Worm (Caenorhabditis elegans) whole organism, young adult: ENCODE measurements around the gene pld-1.
A peak's percentile ranks its signal among the peaks of the same experiment; 100 is the strongest.

ENCODE experiments used
- F22D6.2 ChIP-seq: sonication (generic microtip); optimal IDR thresholded peaks from 2 replicates; lab custom pipeline; 2016; ENCODE audit warnings: mild to moderate bottlenecking, missing genetic modification characterization, missing compliant biosample characterization
- F39B2.1 ChIP-seq: fragments of 200-800 bp; sonication (Bioruptor generic); IDR thresholded peaks from 2 replicates; pipeline ENCODE4 v1.3.6; 2022; ENCODE audit warnings: missing genetic modification reagents, missing genetic modification characterization, missing compliant biosample characterization
- F49E8.2 ChIP-seq: sonication (generic microtip); optimal IDR thresholded peaks from 3 replicates; lab custom pipeline; 2017; ENCODE audit warnings: missing genetic modification characterization, mild to moderate bottlenecking, missing compliant biosample characterization, antibody characterized with exemption, moderate library complexity; ENCODE audit not compliant: insufficient read depth
- F57C9.4 ChIP-seq: sonication (generic microtip); optimal IDR thresholded peaks from 2 replicates; lab custom pipeline; 2017; ENCODE audit warnings: mild to moderate bottlenecking, missing genetic modification characterization, missing compliant biosample characterization
- K11D2.4 ChIP-seq: fragments of 200-800 bp; sonication (Bioruptor generic); IDR thresholded peaks from 2 replicates; pipeline ENCODE4 v1.3.6; 2022; ENCODE audit warnings: missing genetic modification reagents, missing genetic modification characterization, missing compliant biosample characterization
- K12H6.12 ChIP-seq: fragments of 200-800 bp; sonication (Bioruptor generic); optimal IDR thresholded peaks from 2 replicates; lab custom pipeline; 2018; ENCODE audit warnings: mild to moderate bottlenecking, missing genetic modification characterization, missing compliant biosample characterization
- Y67H2A.10 ChIP-seq: fragments of 200-800 bp; sonication (Bioruptor generic); conservative IDR thresholded peaks from 2 replicates; pipeline ENCODE4 v1.3.6; 2022; ENCODE audit warnings: missing genetic modification reagents, missing genetic modification characterization, missing compliant biosample characterization
- Y95B8A.8 ChIP-seq: fragments of 200-800 bp; sonication (Bioruptor generic); IDR thresholded peaks from 2 replicates; pipeline ENCODE4 v1.3.6; 2022; ENCODE audit warnings: missing genetic modification reagents, missing genetic modification characterization, missing compliant biosample characterization
- ZK185.1 ChIP-seq: sonication (generic microtip); optimal IDR thresholded peaks from 2 replicates; lab custom pipeline; 2016; ENCODE audit warnings: mild to moderate bottlenecking, missing genetic modification characterization, missing compliant biosample characterization; ENCODE audit not compliant: poor library complexity, severe bottlenecking
- akir-1 ChIP-seq: fragments of 200-800 bp; sonication (Bioruptor generic); optimal IDR thresholded peaks from 2 replicates; lab custom pipeline; 2018; ENCODE audit warnings: mild to moderate bottlenecking, missing genetic modification characterization, moderate library complexity, missing compliant biosample characterization
- bed-1 ChIP-seq: fragments of 200-800 bp; sonication (Bioruptor generic); IDR thresholded peaks from 2 replicates; pipeline ENCODE4 v1.3.6; 2022; ENCODE audit warnings: missing genetic modification reagents, missing genetic modification characterization, missing compliant biosample characterization
- cebp-2 ChIP-seq: fragments of 200-800 bp; sonication (Bioruptor generic); IDR thresholded peaks from 2 replicates; pipeline ENCODE4 v1.3.6; 2022; ENCODE audit warnings: missing genetic modification characterization, missing compliant biosample characterization
- ceh-27 ChIP-seq: fragments of 200-800 bp; sonication (Bioruptor generic); optimal IDR thresholded peaks from 2 replicates; lab custom pipeline; 2018; ENCODE audit warnings: mild to moderate bottlenecking, missing genetic modification characterization, moderate library complexity, missing compliant biosample characterization
- chd-7 ChIP-seq: sonication (generic microtip); optimal IDR thresholded peaks from 2 replicates; lab custom pipeline; 2016; ENCODE audit warnings: mild to moderate bottlenecking, missing genetic modification characterization, moderate library complexity, missing compliant biosample characterization
- dpff-1 ChIP-seq: sonication (generic microtip); optimal IDR thresholded peaks from 2 replicates; lab custom pipeline; 2017; ENCODE audit warnings: mild to moderate bottlenecking, missing genetic modification characterization, missing compliant biosample characterization
- efl-1 ChIP-seq: fragments of 150-350 bp; optimal IDR thresholded peaks from 2 replicates; lab custom pipeline; 2014; ENCODE audit warnings: missing biosample characterization, missing genetic modification reagents, missing genetic modification characterization
- egl-44 ChIP-seq: fragments of 200-800 bp; sonication (Bioruptor generic); IDR thresholded peaks from 2 replicates; pipeline ENCODE4 v1.3.6; 2022; ENCODE audit warnings: missing genetic modification reagents, missing genetic modification characterization, missing compliant biosample characterization
- fkh-3 ChIP-seq: sonication (generic microtip); optimal IDR thresholded peaks from 2 replicates; lab custom pipeline; 2016; ENCODE audit warnings: mild to moderate bottlenecking, missing genetic modification characterization, missing compliant biosample characterization
- him-1 ChIP-seq: sonication (generic microtip); optimal IDR thresholded peaks from 2 replicates; lab custom pipeline; 2016; ENCODE audit warnings: missing genotype, missing genetic modification reagents, missing genetic modification characterization, missing compliant biosample characterization
- hrde-1 ChIP-seq: sonication (generic microtip); optimal IDR thresholded peaks from 2 replicates; lab custom pipeline; 2016; ENCODE audit warnings: missing genetic modification characterization, mild to moderate bottlenecking, missing compliant biosample characterization, moderate library complexity, missing genotype, missing genetic modification reagents, borderline replicate concordance
- lag-1 ChIP-seq: fragments of 200-800 bp; sonication (Bioruptor generic); IDR thresholded peaks from 2 replicates; pipeline ENCODE4 v1.3.6; 2022; ENCODE audit warnings: missing genetic modification reagents, missing genetic modification characterization, missing compliant biosample characterization
- lin-26 ChIP-seq: fragments of 200-800 bp; sonication (Bioruptor generic); IDR thresholded peaks from 2 replicates; pipeline ENCODE4 v1.3.6; 2022; ENCODE audit warnings: missing genetic modification reagents, missing genetic modification characterization, missing compliant biosample characterization
- lin-40 ChIP-seq: sonication (generic microtip); optimal IDR thresholded peaks from 2 replicates; lab custom pipeline; 2016; ENCODE audit warnings: missing genetic modification characterization, mild to moderate bottlenecking, missing compliant biosample characterization, missing genotype, missing genetic modification reagents
- lin-54 ChIP-seq: fragments of 200-800 bp; sonication (Bioruptor generic); optimal IDR thresholded peaks from 2 replicates; lab custom pipeline; 2018; ENCODE audit warnings: mild to moderate bottlenecking, missing genetic modification characterization, missing compliant biosample characterization
- lsl-1 ChIP-seq: fragments of 200-800 bp; sonication (Bioruptor generic); optimal IDR thresholded peaks from 2 replicates; lab custom pipeline; 2018; ENCODE audit warnings: mild to moderate bottlenecking, missing genetic modification characterization, moderate library complexity, missing compliant biosample characterization
- madf-10 ChIP-seq: sonication (generic microtip); optimal IDR thresholded peaks from 2 replicates; lab custom pipeline; 2016; ENCODE audit warnings: mild to moderate bottlenecking, missing genetic modification characterization, missing compliant biosample characterization
- madf-6 ChIP-seq: fragments of 200-800 bp; sonication (Bioruptor generic); IDR thresholded peaks from 2 replicates; pipeline ENCODE4 v1.3.6; 2022; ENCODE audit warnings: missing genetic modification reagents, missing genetic modification characterization, missing compliant biosample characterization
- mcd-1 ChIP-seq: fragments of 200-800 bp; sonication (Bioruptor generic); IDR thresholded peaks from 2 replicates; pipeline ENCODE4 v1.3.6; 2022; ENCODE audit warnings: missing genetic modification reagents, missing genetic modification characterization, missing compliant biosample characterization
- mel-28 ChIP-seq: sonication (generic microtip); optimal IDR thresholded peaks from 2 replicates; lab custom pipeline; 2016; ENCODE audit warnings: borderline replicate concordance, mild to moderate bottlenecking, missing genetic modification characterization, missing compliant biosample characterization
- nfyb-1 ChIP-seq: fragments of 200-800 bp; sonication (Bioruptor generic); IDR thresholded peaks from 2 replicates; pipeline ENCODE4 v1.3.6; 2022; ENCODE audit warnings: missing genetic modification reagents, missing genetic modification characterization, missing compliant biosample characterization
- nhr-120 ChIP-seq: fragments of 200-800 bp; sonication (Bioruptor generic); IDR thresholded peaks from 2 replicates; pipeline ENCODE4 v1.3.6; 2022; ENCODE audit warnings: missing genetic modification characterization, missing compliant biosample characterization
- rpc-1 ChIP-seq, 2 experiments: fragments of 150-350 bp in 1 of 2; sonication (generic microtip) in 1 of 2; optimal IDR thresholded peaks; 2 replicates each; lab custom pipeline; 2014 to 2018; ENCODE audit warnings: missing biosample characterization in 1 of 2, missing genetic modification characterization in 1 of 2, missing genetic modification reagents in 1 of 2, missing genotype in 1 of 2
- sdz-38 ChIP-seq: sonication (generic microtip); optimal IDR thresholded peaks from 2 replicates; lab custom pipeline; 2016; ENCODE audit warnings: missing genotype, missing genetic modification characterization, missing compliant biosample characterization
- snpc-3.4 ChIP-seq: sonication (generic microtip); optimal IDR thresholded peaks from 2 replicates; lab custom pipeline; 2017; ENCODE audit warnings: missing genetic modification characterization, mild to moderate bottlenecking, missing compliant biosample characterization, antibody characterized with exemption, moderate library complexity, missing genotype, missing genetic modification reagents
- sptf-2 ChIP-seq: fragments of 200-800 bp; sonication (Bioruptor generic); optimal IDR thresholded peaks from 2 replicates; lab custom pipeline; 2018; ENCODE audit warnings: mild to moderate bottlenecking, missing genetic modification characterization, missing compliant biosample characterization
- tbp1 ChIP-seq: fragments of 200-800 bp; sonication (Bioruptor generic); optimal IDR thresholded peaks from 2 replicates; lab custom pipeline; 2018; ENCODE audit warnings: mild to moderate bottlenecking, missing genetic modification characterization, missing compliant biosample characterization
- tlf-1 ChIP-seq: fragments of 200-800 bp; sonication (Bioruptor generic); optimal IDR thresholded peaks from 2 replicates; lab custom pipeline; 2018; ENCODE audit warnings: mild to moderate bottlenecking, missing genetic modification characterization, missing compliant biosample characterization
- unc-130 ChIP-seq: sonication (generic microtip); optimal IDR thresholded peaks from 2 replicates; lab custom pipeline; 2016; ENCODE audit warnings: missing genetic modification reagents, missing genetic modification characterization, missing compliant biosample characterization
- unc-62 ChIP-seq: fragments of 150-350 bp; optimal IDR thresholded peaks from 2 replicates; lab custom pipeline; 2014; ENCODE audit warnings: missing biosample characterization, missing genetic modification reagents, missing genetic modification characterization
- ztf-18 ChIP-seq: sonication (generic microtip); optimal IDR thresholded peaks from 2 replicates; lab custom pipeline; 2016; ENCODE audit warnings: missing genotype, mild to moderate bottlenecking, missing genetic modification characterization, missing compliant biosample characterization
- ztf-3 ChIP-seq: fragments of 200-800 bp; sonication (Bioruptor generic); optimal IDR thresholded peaks from 2 replicates; lab custom pipeline; 2018; ENCODE audit warnings: mild to moderate bottlenecking, missing genetic modification characterization, missing compliant biosample characterization
- ztf-6 ChIP-seq: fragments of 200-800 bp; sonication (Bioruptor generic); IDR thresholded peaks from 2 replicates; pipeline ENCODE4 v1.3.6; 2022; ENCODE audit warnings: missing genetic modification reagents, missing genetic modification characterization, missing compliant biosample characterization

The pld-1 gene

ce11 chrII:5091640-5092243 lies at the start of gene pld-1 (continued):
- TF ChIP-seq nfyb-1 (GFP tag; lab: Robert Waterston, UW) (no peak), K11D2.4 (GFP tag; lab: Robert Waterston, UW) (no peak), madf-6 (GFP tag; lab: Robert Waterston, UW) (peak; percentile 96), cebp-2 (no peak), chd-7 (no peak), ceh-27 (GFP tag; lab: Kevin White, UChicago) (no peak)
- TF ChIP-seq, all 124 proteins: peak for 17

DNA sequence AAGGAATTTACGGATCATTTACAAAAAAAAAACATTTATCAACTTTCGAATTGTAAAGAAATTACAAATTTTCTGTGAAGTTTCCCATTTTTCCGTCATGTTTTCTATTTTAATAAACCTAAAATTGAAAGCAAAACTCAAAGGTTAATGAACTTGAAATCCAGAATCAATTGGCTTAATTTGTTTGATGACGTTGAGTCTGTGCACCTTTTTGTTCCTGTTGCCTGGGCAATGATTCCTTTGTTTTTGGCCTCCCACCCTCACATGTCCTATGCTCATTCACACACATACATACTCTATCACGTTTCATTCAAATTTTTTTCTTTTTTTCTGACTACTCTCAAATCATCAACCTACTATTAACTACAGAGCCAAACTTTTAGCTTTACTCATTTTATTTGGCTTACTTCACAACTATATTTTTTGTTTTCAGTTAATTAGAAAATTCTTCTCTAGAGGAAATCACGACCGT lies 44.8 kb upstream of the pld-1 start, which contains the start of gene F58A6.2:
Gene F58A6.2 (plus strand): TSS at position 422 of the 472 bp plus-strand sequence.
- TF ChIP-seq him-1 (no peak), akir-1 (no peak), sdz-38 (tag; lab: Kevin White, UChicago) (no peak), fkh-3 (tag; lab: Kevin White, UChicago) (no peak), F39B2.1 (GFP tag; lab: Robert Waterston, UW) (no peak), lin-26 (GFP tag; lab: Robert Waterston, UW) (no peak), madf-10 (no peak), lag-1 (GFP tag; lab: Robert Waterston, UW) (no peak)

- TF ChIP-seq unc-130 (GFP tag; lab: Kevin White, UChicago) (no peak), dpff-1 (tag; lab: Kevin White, UChicago) (no peak)
Measured at ce11 chrII:5131800-5132199, 40.3 kb upstream of the pld-1 start.

- TF ChIP-seq sptf-2 (GFP tag; lab: Kevin White, UChicago) (no peak), F57C9.4 (tag; lab: Kevin White, UChicago) (no peak), ztf-6 (no peak), egl-44 (GFP tag; lab: Robert Waterston, UW) (no peak), Y95B8A.8 (GFP tag; lab: Robert Waterston, UW) (no peak), tlf-1 (no peak), ztf-3 (GFP tag; lab: Kevin White, UChicago) (no peak), mcd-1 (GFP tag; lab: Robert Waterston, UW) (no peak), F49E8.2 (tag; lab: Kevin White, UChicago) (no peak), tbp1 (GFP tag; lab: Kevin White, UChicago) (no peak), fkh-3 (tag; lab: Kevin White, UChicago) (no peak), lin-54 (GFP tag; lab: Kevin White, UChicago) (no peak), Y67H2A.10 (GFP tag; lab: Robert Waterston, UW) (no peak), ztf-18 (tag; lab: Kevin White, UChicago) (no peak), lsl-1 (no peak)
Measured at ce11 chrII:5130081-5130480, 38.6 kb upstream of the pld-1 start, which contains the start of gene lgc-56. TSS of gene lgc-56 (plus strand) at chrII:5130381.

- TF ChIP-seq bed-1 (no peak), mel-28 (no peak), efl-1 (GFP tag; lab: Kevin White, UChicago) (no peak), nhr-120 (no peak), rpc-1 (optimal IDR thresholded peaks at IDR 0.05; lab: Kevin White, UChicago) (no peak), rpc-1 (tag; optimal IDR thresholded peaks at IDR 0.05; lab: Kevin White, UChicago) (no peak), F22D6.2 (tag; lab: Kevin White, UChicago) (no peak), snpc-3.4 (tag; lab: Kevin White, UChicago) (no peak), him-1 (no peak), unc-62 (GFP tag; lab: Kevin White, UChicago) (no peak), K12H6.12 (no peak), dpff-1 (tag; lab: Kevin White, UChicago) (no peak), F39B2.1 (GFP tag; lab: Robert Waterston, UW) (no peak), mcd-1 (GFP tag; lab: Robert Waterston, UW) (no peak), lin-40 (tag; lab: Kevin White, UChicago) (no peak), ZK185.1 (no peak), hrde-1 (tag; lab: Kevin White, UChicago) (no peak)
Measured at ce11 chrII:5120612-5121011, 29.1 kb upstream of the pld-1 start.
